Worm (Caenorhabditis elegans) whole organism, early embryonic: ENCODE data around the gene sri-57.

ENCODE experiments used
- B0310.2 ChIP-seq: sonication (generic microtip); optimal IDR thresholded peaks from 2 replicates; lab custom pipeline; 2016; ENCODE audit warnings: mild to moderate bottlenecking, missing genetic modification characterization, missing compliant biosample characterization
- ama-1 ChIP-seq: fragments of 150-350 bp; optimal IDR thresholded peaks from 2 replicates; lab custom pipeline; 2014
- ceh-13 ChIP-seq: fragments of 200-800 bp; sonication (Bioruptor generic); optimal IDR thresholded peaks from 2 replicates; lab custom pipeline; 2018; ENCODE audit warnings: mild to moderate bottlenecking, missing genetic modification characterization, missing compliant biosample characterization
- flt-1 ChIP-seq: fragments of 200-800 bp; sonication (Bioruptor generic); IDR thresholded peaks from 2 replicates; pipeline ENCODE4 v1.3.6; 2022; ENCODE audit warnings: missing genetic modification characterization, missing compliant biosample characterization
- hmbx-1 ChIP-seq: sonication (generic microtip); optimal IDR thresholded peaks from 2 replicates; lab custom pipeline; 2016; ENCODE audit warnings: mild to moderate bottlenecking, missing genetic modification characterization, missing compliant biosample characterization
- scrt-1 ChIP-seq: fragments of 200-800 bp; sonication (Bioruptor generic); IDR thresholded peaks from 2 replicates; pipeline ENCODE4 v1.3.6; 2022; ENCODE audit warnings: missing genetic modification characterization, missing compliant biosample characterization
- tra-4 ChIP-seq: sonication (generic microtip); optimal IDR thresholded peaks from 2 replicates; lab custom pipeline; 2017; ENCODE audit warnings: missing genetic modification characterization, missing compliant biosample characterization

ce11 chrII:2649539-2649938 lies 22.7 kb downstream of the sri-57 start, which contains the start of the genes F22E5.13 and F22E5.6:
- TF ChIP-seq scrt-1 (no peak), ama-1 (lab: Kevin White, UChicago) (no peak), B0310.2 (tag; lab: Kevin White, UChicago) (no peak), hmbx-1 (tag; lab: Kevin White, UChicago) (no peak), ceh-13 (GFP tag; lab: Kevin White, UChicago) (no peak), flt-1 (GFP tag; lab: Robert Waterston, UW) (no peak), tra-4 (tag; lab: Kevin White, UChicago) (no peak)
